Fruit fly (Drosophila melanogaster): ENCODE results near the gene SCOT.

Gene SCOT

dm6 chr3L:1962964-1963363 lies at the start of gene SCOT (continued):
- TF ChIP-seq Eip93F (GFP tag; optimal IDR thresholded peaks at IDR 0.05) (peak; percentile 44), CG3032 (tag; optimal IDR thresholded peaks at IDR 0.05) (peak; percentile 92), fd59A (GFP tag; optimal IDR thresholded peaks at IDR 0.05) (peak; percentile 91), Met (GFP tag; optimal IDR thresholded peaks at IDR 0.05) (peak; percentile 90), Hr4 (GFP tag; optimal IDR thresholded peaks at IDR 0.05) (peak; percentile 99), spab (GFP tag; optimal IDR thresholded peaks at IDR 0.05) (peak; percentile 88), CG9139 (GFP tag; optimal IDR thresholded peaks at IDR 0.05) (peak; percentile 77), dac (GFP tag; optimal IDR thresholded peaks at IDR 0.05) (peak; percentile 92)

- TF ChIP-seq CG15336 (GFP tag; IDR thresholded peaks at IDR 0.05) (no peak), salr (GFP tag; optimal IDR thresholded peaks at IDR 0.05) (no peak), CG32006 (GFP tag; optimal IDR thresholded peaks at IDR 0.05) (no peak), CG3032 (tag; optimal IDR thresholded peaks at IDR 0.05) (no peak), CG31627 (GFP tag; optimal IDR thresholded peaks at IDR 0.05) (no peak), pdm3 (GFP tag; optimal IDR thresholded peaks at IDR 0.05) (no peak), fd85E (GFP tag; optimal IDR thresholded peaks at IDR 0.05) (no peak), topi (GFP tag; optimal IDR thresholded peaks at IDR 0.05) (no peak), CG10631 (GFP tag; optimal IDR thresholded peaks at IDR 0.05) (no peak), Sox15 (GFP tag; optimal IDR thresholded peaks at IDR 0.05) (no peak), CG6276 (GFP tag; optimal IDR thresholded peaks at IDR 0.05) (no peak), Hr38 (GFP tag; optimal IDR thresholded peaks at IDR 0.05) (no peak), Blimp-1 (GFP tag; optimal IDR thresholded peaks at IDR 0.05) (no peak), Sox102F (GFP tag; optimal IDR thresholded peaks at IDR 0.05) (no peak), OdsH (GFP tag; optimal IDR thresholded peaks at IDR 0.05) (no peak), dac (GFP tag; optimal IDR thresholded peaks at IDR 0.05) (no peak), cyc (GFP tag; optimal IDR thresholded peaks at IDR 0.05) (no peak)
These were observed 48.3 kb upstream of the SCOT start for dm6 chr3L:1914668-1915067.

dm6 chr3L:1916617-1917016 lies 46.3 kb upstream of the SCOT start:
- TF ChIP-seq Ets96B (tag; optimal IDR thresholded peaks at IDR 0.05) (no peak), CG10669 (GFP tag; optimal IDR thresholded peaks at IDR 0.05) (no peak), vri (GFP tag; optimal IDR thresholded peaks at IDR 0.05) (no peak), fd59A (GFP tag; optimal IDR thresholded peaks at IDR 0.05) (no peak), Hr38 (GFP tag; optimal IDR thresholded peaks at IDR 0.05) (no peak), salr (GFP tag; optimal IDR thresholded peaks at IDR 0.05) (no peak), CG11902 (GFP tag; optimal IDR thresholded peaks at IDR 0.05) (no peak), CG31627 (GFP tag; optimal IDR thresholded peaks at IDR 0.05) (no peak), svp (GFP tag) (no peak), Lpt (GFP tag; optimal IDR thresholded peaks at IDR 0.05) (no peak), CG6808 (GFP tag; optimal IDR thresholded peaks at IDR 0.05) (no peak), CG15336 (GFP tag; IDR thresholded peaks at IDR 0.05) (no peak), CG34406 (GFP tag; optimal IDR thresholded peaks at IDR 0.05) (no peak)

dm6 chr3L:1920051-1920450 lies 42.9 kb upstream of the SCOT start:
- TF ChIP-seq CG7368 (GFP tag; optimal IDR thresholded peaks at IDR 0.05) (no peak), Sox102F (GFP tag; optimal IDR thresholded peaks at IDR 0.05) (no peak), Blimp-1 (GFP tag; optimal IDR thresholded peaks at IDR 0.05) (no peak), Eip78C (GFP tag) (no peak), fkh (GFP tag; optimal IDR thresholded peaks at IDR 0.05) (no peak), dsx (GFP tag; optimal IDR thresholded peaks at IDR 0.05; ENCODE audit: poor library complexity, severe bottlenecking) (no peak), Gug (GFP tag; IDR thresholded peaks at IDR 0.05) (no peak), CG32006 (GFP tag; optimal IDR thresholded peaks at IDR 0.05) (no peak)

Data from whole organism, prepupa.